Worm (Caenorhabditis elegans): ENCODE measurements around the gene Y32G9A.2.

The Y32G9A.2 gene

ce11 chrV:1935494-1935893 is 17.2 kb downstream of the Y32G9A.2 start:
- TF ChIP-seq ets-7 (tag; optimal IDR thresholded peaks at IDR 0.05) (no peak), scrt-1 (GFP tag; IDR thresholded peaks at IDR 0.05) (no peak), tbx-37 (GFP tag; conservative IDR thresholded peaks at IDR 0.05) (no peak), B0310.2 (tag; optimal IDR thresholded peaks at IDR 0.05) (no peak), hmg-4 (GFP tag; optimal IDR thresholded peaks at IDR 0.05) (no peak)

ce11 chrV:1937963-1938362 is 19.7 kb downstream of the Y32G9A.2 start, which contains the start of gene glb-25:
glb-25 (plus strand) TSS chrV:1938263.
- TF ChIP-seq ama-1 (optimal IDR thresholded peaks at IDR 0.05) = no peak
- no peak for TF ChIP-seq tbx-11 (GFP tag; IDR thresholded peaks at IDR 0.05)
- no peak for TF ChIP-seq ets-7 (tag; optimal IDR thresholded peaks at IDR 0.05)
- TF ChIP-seq aly-1 (tag; optimal IDR thresholded peaks at IDR 0.05) = no peak
- no peak for TF ChIP-seq F13C5.2 (tag; optimal IDR thresholded peaks at IDR 0.05)
- TF ChIP-seq ceh-13 (GFP tag; optimal IDR thresholded peaks at IDR 0.05) = no peak
- no peak for TF ChIP-seq tra-4 (tag; optimal IDR thresholded peaks at IDR 0.05)
- TF ChIP-seq ceh-36 (tag; optimal IDR thresholded peaks at IDR 0.05) = no peak
- no peak for TF ChIP-seq hmbx-1 (tag; optimal IDR thresholded peaks at IDR 0.05)
- TF ChIP-seq tbx-37 (GFP tag; conservative IDR thresholded peaks at IDR 0.05) = no peak
- TF ChIP-seq flt-1 (GFP tag; IDR thresholded peaks at IDR 0.05) = no peak
- TF ChIP-seq pes-1 (GFP tag; IDR thresholded peaks at IDR 0.05) = no peak

ce11 chrV:1940472-1941221 is 22.3 kb downstream of the Y32G9A.2 start:
- no peak for TF ChIP-seq hmbx-1 (tag; optimal IDR thresholded peaks at IDR 0.05)
- no peak for TF ChIP-seq tra-4 (tag; optimal IDR thresholded peaks at IDR 0.05)
- TF ChIP-seq B0310.2 (tag; optimal IDR thresholded peaks at IDR 0.05) = no peak
- no peak for TF ChIP-seq ceh-13 (GFP tag; optimal IDR thresholded peaks at IDR 0.05)
- TF ChIP-seq ama-1 (optimal IDR thresholded peaks at IDR 0.05) = no peak
- no peak for TF ChIP-seq aly-1 (tag; optimal IDR thresholded peaks at IDR 0.05)
- no peak for TF ChIP-seq sea-1 (GFP tag; conservative IDR thresholded peaks at IDR 0.05)
- TF ChIP-seq tbx-37 (GFP tag; conservative IDR thresholded peaks at IDR 0.05) = no peak
- no peak for TF ChIP-seq scrt-1 (GFP tag; IDR thresholded peaks at IDR 0.05)
- no peak for TF ChIP-seq tbx-11 (GFP tag; IDR thresholded peaks at IDR 0.05)
- no peak for TF ChIP-seq pes-1 (GFP tag; IDR thresholded peaks at IDR 0.05)
- no peak for TF ChIP-seq ets-7 (tag; optimal IDR thresholded peaks at IDR 0.05)

- TF ChIP-seq aly-1 (tag; optimal IDR thresholded peaks at IDR 0.05) (no peak), sea-1 (GFP tag; conservative IDR thresholded peaks at IDR 0.05) (no peak), ama-1 (optimal IDR thresholded peaks at IDR 0.05) (no peak), ceh-13 (GFP tag; optimal IDR thresholded peaks at IDR 0.05) (no peak), hmg-4 (GFP tag; optimal IDR thresholded peaks at IDR 0.05) (no peak), hmbx-1 (tag; optimal IDR thresholded peaks at IDR 0.05) (no peak), flt-1 (GFP tag; IDR thresholded peaks at IDR 0.05) (no peak), F13C5.2 (tag; optimal IDR thresholded peaks at IDR 0.05) (no peak), B0310.2 (tag; optimal IDR thresholded peaks at IDR 0.05) (no peak), tbx-37 (GFP tag; conservative IDR thresholded peaks at IDR 0.05) (no peak), tra-4 (tag; optimal IDR thresholded peaks at IDR 0.05) (no peak), pes-1 (GFP tag; IDR thresholded peaks at IDR 0.05) (no peak), ceh-36 (tag; optimal IDR thresholded peaks at IDR 0.05) (no peak), hnd-1 (tag; optimal IDR thresholded peaks at IDR 0.05) (no peak), tbx-11 (GFP tag; IDR thresholded peaks at IDR 0.05) (no peak), ets-7 (tag; optimal IDR thresholded peaks at IDR 0.05) (no peak)
These were observed 25.2 kb downstream of the Y32G9A.2 start for ce11 chrV:1943465-1943864.

- no peak for TF ChIP-seq pes-1 (GFP tag; IDR thresholded peaks at IDR 0.05)
- no peak for TF ChIP-seq ama-1 (optimal IDR thresholded peaks at IDR 0.05)
- TF ChIP-seq tbx-37 (GFP tag; conservative IDR thresholded peaks at IDR 0.05) = no peak
- no peak for TF ChIP-seq ceh-13 (GFP tag; optimal IDR thresholded peaks at IDR 0.05)
- no peak for TF ChIP-seq F13C5.2 (tag; optimal IDR thresholded peaks at IDR 0.05)
- no peak for TF ChIP-seq ets-7 (tag; optimal IDR thresholded peaks at IDR 0.05)
- TF ChIP-seq flt-1 (GFP tag; IDR thresholded peaks at IDR 0.05) = no peak
- TF ChIP-seq aly-1 (tag; optimal IDR thresholded peaks at IDR 0.05) = no peak
- TF ChIP-seq ceh-36 (tag; optimal IDR thresholded peaks at IDR 0.05) = no peak
- no peak for TF ChIP-seq sea-1 (GFP tag; conservative IDR thresholded peaks at IDR 0.05)
- no peak for TF ChIP-seq hnd-1 (tag; optimal IDR thresholded peaks at IDR 0.05)
- TF ChIP-seq scrt-1 (GFP tag; IDR thresholded peaks at IDR 0.05) = no peak
- no peak for TF ChIP-seq hmbx-1 (tag; optimal IDR thresholded peaks at IDR 0.05)
These were observed 27.6 kb downstream of the Y32G9A.2 start for ce11 chrV:1945875-1946274.

ce11 chrV:1955246-1955645 is 36.9 kb downstream of the Y32G9A.2 start:
- TF ChIP-seq tbx-11 (GFP tag; IDR thresholded peaks at IDR 0.05) = no peak
- no peak for TF ChIP-seq ama-1 (optimal IDR thresholded peaks at IDR 0.05)
- TF ChIP-seq tbx-37 (GFP tag; conservative IDR thresholded peaks at IDR 0.05) = no peak
- no peak for TF ChIP-seq sea-1 (GFP tag; conservative IDR thresholded peaks at IDR 0.05)
- no peak for TF ChIP-seq aly-1 (tag; optimal IDR thresholded peaks at IDR 0.05)
- TF ChIP-seq hmbx-1 (tag; optimal IDR thresholded peaks at IDR 0.05) = no peak
- TF ChIP-seq scrt-1 (GFP tag; IDR thresholded peaks at IDR 0.05) = no peak
- TF ChIP-seq hmg-4 (GFP tag; optimal IDR thresholded peaks at IDR 0.05) = no peak
- TF ChIP-seq B0310.2 (tag; optimal IDR thresholded peaks at IDR 0.05) = no peak

- TF ChIP-seq ceh-36 (tag; optimal IDR thresholded peaks at IDR 0.05) (no peak), F13C5.2 (tag; optimal IDR thresholded peaks at IDR 0.05) (no peak), aly-1 (tag; optimal IDR thresholded peaks at IDR 0.05) (no peak), hmg-4 (GFP tag; optimal IDR thresholded peaks at IDR 0.05) (no peak), tbx-37 (GFP tag; conservative IDR thresholded peaks at IDR 0.05) (no peak), tra-4 (tag; optimal IDR thresholded peaks at IDR 0.05) (no peak)
These were observed 38.8 kb downstream of the Y32G9A.2 start, which contains the start of gene fipr-25 for ce11 chrV:1957110-1957509. fipr-25 (plus strand) TSS chrV:1957410.

ce11 chrV:1961453-1961852 is 43.1 kb downstream of the Y32G9A.2 start, which contains the start of gene Y40B10B.1:
Y40B10B.1 (minus strand) TSS chrV:1961553.
- TF ChIP-seq F13C5.2 (tag; optimal IDR thresholded peaks at IDR 0.05) (no peak), hmg-4 (GFP tag; optimal IDR thresholded peaks at IDR 0.05) (no peak), hmbx-1 (tag; optimal IDR thresholded peaks at IDR 0.05) (no peak), pes-1 (GFP tag; IDR thresholded peaks at IDR 0.05) (no peak)

Measured in whole organism, early embryonic.